Worm (Caenorhabditis elegans): ENCODE results near the gene dpm-3.

DNA sequence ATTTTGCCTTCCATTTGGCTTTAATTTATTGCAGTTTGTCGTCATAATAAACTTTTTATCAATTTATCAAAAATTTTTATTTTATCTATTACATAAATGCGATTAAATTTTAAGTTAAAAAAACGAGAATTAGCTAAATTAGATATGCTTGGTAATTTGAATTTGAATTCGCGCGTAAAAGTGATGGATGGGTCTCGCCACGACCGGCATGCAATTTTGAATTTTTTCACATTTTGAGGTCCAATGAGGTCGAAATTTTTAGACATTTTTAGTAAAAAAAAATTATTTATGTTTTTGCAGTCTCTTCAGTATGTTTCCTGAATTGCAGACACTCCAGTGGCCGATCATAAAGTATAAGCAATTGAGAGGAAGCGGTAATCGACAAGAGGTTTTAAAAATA is 17.2 kb downstream of the dpm-3 start, which contains the start of gene dsb-1:
- TF ChIP-seq med-1 (GFP tag; optimal IDR thresholded peaks at IDR 0.05; ENCODE audit: insufficient read depth) (no peak), flt-1 (GFP tag; IDR thresholded peaks at IDR 0.05) (no peak)
